Worm (Caenorhabditis elegans) whole organism, early embryonic: Measurements from ENCODE around the gene nemt-1.
A peak's percentile ranks its signal among the peaks of the same experiment; 100 is the strongest.
"Not testable (repeated sequence)": the region's sequence is repeated elsewhere in the genome, so short reads cannot be mapped to it uniquely, and the experiment has no call there.

Experiments used
- B0310.2 ChIP-seq: sonication (generic microtip); optimal IDR thresholded peaks from 2 replicates; lab custom pipeline; 2016; ENCODE audit warnings: mild to moderate bottlenecking, missing genetic modification characterization, missing compliant biosample characterization
- F13C5.2 ChIP-seq: sonication (generic microtip); optimal IDR thresholded peaks from 2 replicates; lab custom pipeline; 2017; ENCODE audit warnings: mild to moderate bottlenecking, missing genetic modification characterization, inconsistent platforms, missing compliant biosample characterization
- aly-1 ChIP-seq: sonication (generic microtip); optimal IDR thresholded peaks from 2 replicates; lab custom pipeline; 2016; ENCODE audit warnings: missing genetic modification characterization, missing compliant biosample characterization
- ama-1 ChIP-seq: fragments of 150-350 bp; optimal IDR thresholded peaks from 2 replicates; lab custom pipeline; 2014
- ceh-13 ChIP-seq: fragments of 200-800 bp; sonication (Bioruptor generic); optimal IDR thresholded peaks from 2 replicates; lab custom pipeline; 2018; ENCODE audit warnings: mild to moderate bottlenecking, missing genetic modification characterization, missing compliant biosample characterization
- ceh-36 ChIP-seq: sonication (generic microtip); optimal IDR thresholded peaks from 2 replicates; lab custom pipeline; 2016; ENCODE audit warnings: missing genetic modification characterization, inconsistent platforms, missing compliant biosample characterization
- ets-7 ChIP-seq: sonication (generic microtip); optimal IDR thresholded peaks from 2 replicates; lab custom pipeline; 2016; ENCODE audit warnings: missing genotype, missing genetic modification characterization, missing compliant biosample characterization
- flt-1 ChIP-seq: fragments of 200-800 bp; sonication (Bioruptor generic); IDR thresholded peaks from 2 replicates; pipeline ENCODE4 v1.3.6; 2022; ENCODE audit warnings: missing genetic modification characterization, missing compliant biosample characterization
- hmbx-1 ChIP-seq: sonication (generic microtip); optimal IDR thresholded peaks from 2 replicates; lab custom pipeline; 2016; ENCODE audit warnings: mild to moderate bottlenecking, missing genetic modification characterization, missing compliant biosample characterization
- hmg-4 ChIP-seq: fragments of 200-800 bp; sonication (Bioruptor generic); optimal IDR thresholded peaks from 2 replicates; lab custom pipeline; 2018; ENCODE audit warnings: mild to moderate bottlenecking, missing genetic modification characterization, missing compliant biosample characterization
- hnd-1 ChIP-seq: sonication (generic microtip); optimal IDR thresholded peaks from 2 replicates; lab custom pipeline; 2016; ENCODE audit warnings: missing genetic modification characterization, missing compliant biosample characterization
- pes-1 ChIP-seq: fragments of 200-800 bp; sonication (Bioruptor generic); IDR thresholded peaks from 2 replicates; pipeline ENCODE4 v1.3.6; 2022; ENCODE audit warnings: missing genetic modification reagents, missing genetic modification characterization, missing compliant biosample characterization
- scrt-1 ChIP-seq: fragments of 200-800 bp; sonication (Bioruptor generic); IDR thresholded peaks from 2 replicates; pipeline ENCODE4 v1.3.6; 2022; ENCODE audit warnings: missing genetic modification characterization, missing compliant biosample characterization
- sea-1 ChIP-seq: fragments of 200-800 bp; sonication (Bioruptor generic); conservative IDR thresholded peaks from 2 replicates; pipeline ENCODE4 v1.3.6; 2022; ENCODE audit warnings: missing genetic modification characterization, missing compliant biosample characterization
- tbx-11 ChIP-seq: fragments of 200-800 bp; sonication (Bioruptor generic); IDR thresholded peaks from 2 replicates; pipeline ENCODE4 v1.3.6; 2022; ENCODE audit warnings: missing genetic modification characterization, missing compliant biosample characterization
- tbx-37 ChIP-seq: fragments of 200-800 bp; sonication (Bioruptor generic); conservative IDR thresholded peaks from 2 replicates; pipeline ENCODE4 v1.3.6; 2022; ENCODE audit warnings: missing genetic modification reagents, missing genetic modification characterization, missing compliant biosample characterization
- tra-4 ChIP-seq: sonication (generic microtip); optimal IDR thresholded peaks from 2 replicates; lab custom pipeline; 2017; ENCODE audit warnings: missing genetic modification characterization, missing compliant biosample characterization

nemt-1 gene

ce11 chrIV:9321039-9321851 lies 2.0 kb upstream of the nemt-1 start, which contains the start of the genes F49C12.12 and vha-17:
TSS of gene F49C12.12 (minus strand) at chrIV:9321089.
TSS of gene vha-17 (plus strand) at chrIV:9321801.
- no peak for TF ChIP-seq sea-1 (GFP tag; lab: Robert Waterston, UW)
- TF ChIP-seq ceh-13: no peak
- no peak for TF ChIP-seq B0310.2 (tag; lab: Kevin White, UChicago)
- no peak for TF ChIP-seq flt-1 (GFP tag; lab: Robert Waterston, UW)
- TF ChIP-seq scrt-1 (GFP tag; lab: Robert Waterston, UW): no peak
- no peak for TF ChIP-seq ceh-36 (tag; lab: Kevin White, UChicago)
- TF ChIP-seq tbx-37 (GFP tag; lab: Robert Waterston, UW): no peak
- no peak for TF ChIP-seq aly-1 (tag; lab: Kevin White, UChicago)
- no peak for TF ChIP-seq pes-1
- TF ChIP-seq tra-4 (tag; lab: Kevin White, UChicago): no peak
- TF ChIP-seq hnd-1 (tag; lab: Kevin White, UChicago): no peak
- TF ChIP-seq ets-7 (tag; lab: Kevin White, UChicago): no peak
- no peak for TF ChIP-seq hmg-4 (GFP tag; lab: Kevin White, UChicago)
- TF ChIP-seq ama-1 (lab: Kevin White, UChicago): no peak
- TF ChIP-seq tbx-11: no peak
- no peak for TF ChIP-seq F13C5.2 (tag; lab: Kevin White, UChicago)
- TF ChIP-seq hmbx-1 (tag; lab: Kevin White, UChicago): no peak

- TF ChIP-seq ceh-13: no peak
- no peak for TF ChIP-seq tbx-11
- no peak for TF ChIP-seq ceh-36 (tag; lab: Kevin White, UChicago)
Measured at ce11 chrIV:9320023-9320422, 784 bp upstream of the nemt-1 start.

- no peak for TF ChIP-seq tbx-37 (GFP tag; lab: Robert Waterston, UW)
- TF ChIP-seq ceh-13: no peak
- no peak for TF ChIP-seq flt-1 (GFP tag; lab: Robert Waterston, UW)
- TF ChIP-seq B0310.2 (tag; lab: Kevin White, UChicago): no peak
Measured at ce11 chrIV:9318147-9318546, 1.1 kb downstream of the nemt-1 start.

ce11 chrIV:9316068-9316681 lies 3.1 kb downstream of the nemt-1 start, which contains the start of the genes F49C12.9 and rpn-7:
TSS of gene F49C12.9 (minus strand) at chrIV:9316215.
TSS of gene rpn-7 (plus strand) at chrIV:9316631.
- TF ChIP-seq sea-1 (GFP tag; lab: Robert Waterston, UW) (peak; percentile 68), ama-1 (lab: Kevin White, UChicago) (no peak), tra-4 (tag; lab: Kevin White, UChicago) (no peak), ceh-36 (tag; lab: Kevin White, UChicago) (peak; percentile 58), ets-7 (tag; lab: Kevin White, UChicago) (peak; percentile 63), hmbx-1 (tag; lab: Kevin White, UChicago) (no peak), aly-1 (tag; lab: Kevin White, UChicago) (peak; percentile 38), flt-1 (GFP tag; lab: Robert Waterston, UW) (no peak; the same call in 1 of the 2 replicates), F13C5.2 (tag; lab: Kevin White, UChicago) (peak; percentile 91), hmg-4 (GFP tag; lab: Kevin White, UChicago) (no peak), tbx-11 (peak; percentile 62; the same call in 1 of the 2 replicates), hnd-1 (tag; lab: Kevin White, UChicago) (no peak), pes-1 (no peak; the same call in 1 of the 2 replicates), tbx-37 (GFP tag; lab: Robert Waterston, UW) (peak; percentile 43; the same call in 1 of the 2 replicates), B0310.2 (tag; lab: Kevin White, UChicago) (no peak), ceh-13 (peak; percentile 15), scrt-1 (GFP tag; lab: Robert Waterston, UW) (peak; percentile 65; the same call in 1 of the 2 replicates)

ce11 chrIV:9312827-9313226 lies 6.4 kb downstream of the nemt-1 start, which contains the start of gene F49C12.7:
TSS of gene F49C12.7 (minus strand) at chrIV:9312927.
- TF ChIP-seq tbx-37 (GFP tag; lab: Robert Waterston, UW); ama-1 (lab: Kevin White, UChicago); hmbx-1 (tag; lab: Kevin White, UChicago): not testable (repeated sequence)

ce11 chrIV:9310935-9311566 lies 8.2 kb downstream of the nemt-1 start:
- TF ChIP-seq pes-1: no peak
- no peak for TF ChIP-seq aly-1 (tag; lab: Kevin White, UChicago)
- TF ChIP-seq ets-7 (tag; lab: Kevin White, UChicago): no peak
- TF ChIP-seq tra-4 (tag; lab: Kevin White, UChicago): no peak

ce11 chrIV:9308975-9309374 lies 10.3 kb downstream of the nemt-1 start, which contains the start of gene F49C12.6:
TSS of gene F49C12.6 (minus strand) at chrIV:9309075.
- no peak for TF ChIP-seq ceh-13
- no peak for TF ChIP-seq hnd-1 (tag; lab: Kevin White, UChicago)
- TF ChIP-seq flt-1 (GFP tag; lab: Robert Waterston, UW): no peak
- TF ChIP-seq scrt-1 (GFP tag; lab: Robert Waterston, UW): no peak
- TF ChIP-seq pes-1: no peak
- TF ChIP-seq ceh-36 (tag; lab: Kevin White, UChicago): no peak
- TF ChIP-seq hmg-4 (GFP tag; lab: Kevin White, UChicago): no peak
- TF ChIP-seq sea-1 (GFP tag; lab: Robert Waterston, UW): no peak
- no peak for TF ChIP-seq aly-1 (tag; lab: Kevin White, UChicago)
- no peak for TF ChIP-seq hmbx-1 (tag; lab: Kevin White, UChicago)
- TF ChIP-seq B0310.2 (tag; lab: Kevin White, UChicago): no peak
- TF ChIP-seq tbx-37 (GFP tag; lab: Robert Waterston, UW): no peak
- no peak for TF ChIP-seq ama-1 (lab: Kevin White, UChicago)
- TF ChIP-seq tra-4 (tag; lab: Kevin White, UChicago): no peak
- TF ChIP-seq F13C5.2 (tag; lab: Kevin White, UChicago): no peak
- TF ChIP-seq tbx-11: no peak
- TF ChIP-seq ets-7 (tag; lab: Kevin White, UChicago): no peak
